Worm (Caenorhabditis elegans): ENCODE measurements around the gene rsu-1.

The rsu-1 gene

ce11 chrIII:3468384-3468783, 3.4 kb upstream of the rsu-1 start:
- TF ChIP-seq ham-2 (GFP tag; optimal IDR thresholded peaks at IDR 0.05) = no peak
- TF ChIP-seq zip-8 (tag; optimal IDR thresholded peaks at IDR 0.05) = no peak
- TF ChIP-seq mls-2 (tag; optimal IDR thresholded peaks at IDR 0.05) = no peak
- no peak for TF ChIP-seq bed-3 (GFP tag; optimal IDR thresholded peaks at IDR 0.05)
- no peak for TF ChIP-seq ceh-83 (GFP tag; optimal IDR thresholded peaks at IDR 0.05)
- no peak for TF ChIP-seq M03D4.4 (tag; optimal IDR thresholded peaks at IDR 0.05)
- no peak for TF ChIP-seq pha-4 (tag; optimal IDR thresholded peaks at IDR 0.05)
- TF ChIP-seq unc-120 (tag; optimal IDR thresholded peaks at IDR 0.05; ENCODE audit: poor library complexity, severe bottlenecking) = no peak
- TF ChIP-seq lsy-2 (tag; optimal IDR thresholded peaks at IDR 0.05) = no peak
- TF ChIP-seq drap-1 (GFP tag; optimal IDR thresholded peaks at IDR 0.05) = no peak
- TF ChIP-seq elt-1 (tag; optimal IDR thresholded peaks at IDR 0.05; ENCODE audit: borderline replicate concordance, insufficient read depth) = no peak
- no peak for TF ChIP-seq cnd-1 (tag; optimal IDR thresholded peaks at IDR 0.05)
- no peak for TF ChIP-seq snpc-4 (tag; optimal IDR thresholded peaks at IDR 0.05)
- no peak for TF ChIP-seq sem-2 (GFP tag; optimal IDR thresholded peaks at IDR 0.05)
- no peak for TF ChIP-seq unc-62 (GFP tag; optimal IDR thresholded peaks at IDR 0.05)
- no peak for TF ChIP-seq nhr-12 (tag; optimal IDR thresholded peaks at IDR 0.05)
- no peak for TF ChIP-seq nhr-76 (tag; optimal IDR thresholded peaks at IDR 0.05)
- TF ChIP-seq blmp-1 (tag; optimal IDR thresholded peaks at IDR 0.05) = no peak
- no peak for TF ChIP-seq flh-1 (GFP tag; optimal IDR thresholded peaks at IDR 0.05)

- TF ChIP-seq lin-32 (GFP tag; optimal IDR thresholded peaks at IDR 0.05) = no peak
- no peak for TF ChIP-seq ceh-39 (tag; optimal IDR thresholded peaks at IDR 0.05)
- no peak for TF ChIP-seq hlh-1 (tag; optimal IDR thresholded peaks at IDR 0.05)
- no peak for TF ChIP-seq blmp-1 (tag; optimal IDR thresholded peaks at IDR 0.05)
- no peak for TF ChIP-seq zip-8 (tag; optimal IDR thresholded peaks at IDR 0.05)
- TF ChIP-seq lin-13 (tag; optimal IDR thresholded peaks at IDR 0.05) = no peak
- TF ChIP-seq mls-2 (tag; optimal IDR thresholded peaks at IDR 0.05) = no peak
- no peak for TF ChIP-seq lsy-2 (tag; optimal IDR thresholded peaks at IDR 0.05)
- no peak for TF ChIP-seq elt-1 (tag; optimal IDR thresholded peaks at IDR 0.05; ENCODE audit: borderline replicate concordance, insufficient read depth)
These were observed 2.2 kb upstream of the rsu-1 start, which contains the start of gene smim-14 for ce11 chrIII:3469646-3470045. smim-14 (minus strand) TSS chrIII:3469746.

ce11 chrIII:3470433-3470832, 1.4 kb upstream of the rsu-1 start:
- TF ChIP-seq tbx-8 (GFP tag; optimal IDR thresholded peaks at IDR 0.05) = peak; percentile 41
- no peak for TF ChIP-seq lsy-2 (tag; optimal IDR thresholded peaks at IDR 0.05)
- peak; percentile 73 for TF ChIP-seq unc-62 (GFP tag; optimal IDR thresholded peaks at IDR 0.05)

- no peak for TF ChIP-seq snpc-4 (tag; optimal IDR thresholded peaks at IDR 0.05)
- TF ChIP-seq sem-2 (GFP tag; optimal IDR thresholded peaks at IDR 0.05) = no peak
- TF ChIP-seq unc-39 (tag; optimal IDR thresholded peaks at IDR 0.05) = no peak
- no peak for TF ChIP-seq lsy-2 (tag; optimal IDR thresholded peaks at IDR 0.05)
- TF ChIP-seq mab-5 (tag; optimal IDR thresholded peaks at IDR 0.05) = no peak
- TF ChIP-seq mep-1 (tag; optimal IDR thresholded peaks at IDR 0.05) = no peak
- no peak for TF ChIP-seq ceh-43 (GFP tag; optimal IDR thresholded peaks at IDR 0.05)
- no peak for TF ChIP-seq drap-1 (GFP tag; optimal IDR thresholded peaks at IDR 0.05)
These were observed 830 bp upstream of the rsu-1 start for ce11 chrIII:3470973-3471372.

ce11 chrIII:3475014-3475413, 3.2 kb downstream of the rsu-1 start:
- TF ChIP-seq mab-5 (tag; optimal IDR thresholded peaks at IDR 0.05) = no peak

ce11 chrIII:3475497-3475896, 3.7 kb downstream of the rsu-1 start, which contains the start of gene C34C12.9:
C34C12.9 (minus strand) TSS chrIII:3475512.
- TF ChIP-seq elt-1 (tag; optimal IDR thresholded peaks at IDR 0.05; ENCODE audit: borderline replicate concordance, insufficient read depth) (no peak), M03D4.4 (tag; optimal IDR thresholded peaks at IDR 0.05) (no peak), ceh-83 (GFP tag; optimal IDR thresholded peaks at IDR 0.05) (no peak), sptf-1 (tag; optimal IDR thresholded peaks at IDR 0.05) (no peak), nhr-237 (tag; optimal IDR thresholded peaks at IDR 0.05) (no peak), bed-3 (GFP tag; optimal IDR thresholded peaks at IDR 0.05) (no peak), unc-39 (tag; optimal IDR thresholded peaks at IDR 0.05) (no peak), blmp-1 (tag; optimal IDR thresholded peaks at IDR 0.05) (no peak), snpc-4 (tag; optimal IDR thresholded peaks at IDR 0.05) (no peak), lin-13 (tag; optimal IDR thresholded peaks at IDR 0.05) (no peak), tbx-8 (GFP tag; optimal IDR thresholded peaks at IDR 0.05) (no peak), flh-1 (GFP tag; optimal IDR thresholded peaks at IDR 0.05) (no peak), lin-32 (GFP tag; optimal IDR thresholded peaks at IDR 0.05) (no peak), nhr-12 (tag; optimal IDR thresholded peaks at IDR 0.05) (no peak), drap-1 (GFP tag; optimal IDR thresholded peaks at IDR 0.05) (no peak), lsy-2 (tag; optimal IDR thresholded peaks at IDR 0.05) (no peak), ceh-39 (tag; optimal IDR thresholded peaks at IDR 0.05) (no peak)
